Worm (Caenorhabditis elegans) whole organism, L2 larva: Measurements from ENCODE around the gene apc-10.
A peak's percentile ranks its signal among the peaks of the same experiment; 100 is the strongest.

Experiments
- C34F6.9 ChIP-seq: fragments of 150-350 bp; optimal IDR thresholded peaks from 2 replicates; lab custom pipeline; 2014; ENCODE audit warnings: missing biosample characterization, missing genetic modification characterization
- F13H6.1 ChIP-seq: sonication (generic microtip); optimal IDR thresholded peaks from 2 replicates; lab custom pipeline; 2016; ENCODE audit warnings: missing genetic modification characterization, missing compliant biosample characterization
- R02D3.7 ChIP-seq: fragments of 150-350 bp; optimal IDR thresholded peaks from 2 replicates; lab custom pipeline; 2014; ENCODE audit warnings: missing biosample characterization, missing genetic modification characterization
- Y55F3AM.14 ChIP-seq: fragments of 200-800 bp; sonication (Bioruptor generic); optimal IDR thresholded peaks from 2 replicates; lab custom pipeline; 2018; ENCODE audit warnings: mild to moderate bottlenecking, missing genetic modification characterization, missing compliant biosample characterization
- ZK546.5 ChIP-seq: sonication (generic microtip); optimal IDR thresholded peaks from 2 replicates; lab custom pipeline; 2017; ENCODE audit warnings: missing biosample characterization, missing genetic modification characterization
- aly-2 ChIP-seq: fragments of 150-350 bp; optimal IDR thresholded peaks from 2 replicates; lab custom pipeline; 2014; ENCODE audit warnings: missing biosample characterization, missing genetic modification characterization
- ama-1 ChIP-seq: fragments of 150-350 bp; optimal IDR thresholded peaks from 2 replicates; lab custom pipeline; 2018; ENCODE audit warnings: inconsistent platforms
- blmp-1 ChIP-seq: sonication (generic microtip); optimal IDR thresholded peaks from 2 replicates; lab custom pipeline; 2017; ENCODE audit warnings: missing genetic modification characterization, mild to moderate bottlenecking, missing compliant biosample characterization, antibody characterized with exemption, moderate library complexity; ENCODE audit not compliant: insufficient read depth
- ceh-16 ChIP-seq: fragments of 150-350 bp; optimal IDR thresholded peaks from 2 replicates; lab custom pipeline; 2014; ENCODE audit warnings: missing biosample characterization, missing genetic modification characterization
- ceh-82 ChIP-seq: fragments of 150-350 bp; optimal IDR thresholded peaks from 2 replicates; lab custom pipeline; 2014; ENCODE audit warnings: missing biosample characterization, missing genetic modification characterization
- dmd-4 ChIP-seq: sonication (generic microtip); optimal IDR thresholded peaks from 2 replicates; lab custom pipeline; 2017; ENCODE audit warnings: missing biosample characterization, missing genetic modification characterization
- egl-27 ChIP-seq: sonication (generic microtip); optimal IDR thresholded peaks from 3 replicates; lab custom pipeline; 2017; ENCODE audit warnings: missing biosample characterization, missing genetic modification reagents, missing genetic modification characterization
- elt-1 ChIP-seq: fragments of 150-350 bp; optimal IDR thresholded peaks from 2 replicates; lab custom pipeline; 2014; ENCODE audit warnings: missing biosample characterization, missing genetic modification characterization
- fos-1 ChIP-seq: fragments of 150-350 bp; optimal IDR thresholded peaks from 2 replicates; lab custom pipeline; 2014; ENCODE audit warnings: missing biosample characterization, missing genetic modification characterization
- gmeb-1 ChIP-seq: fragments of 150-350 bp; optimal IDR thresholded peaks from 2 replicates; lab custom pipeline; 2014; ENCODE audit warnings: missing biosample characterization, missing genetic modification characterization
- lin-13 ChIP-seq: fragments of 150-350 bp; optimal IDR thresholded peaks from 2 replicates; lab custom pipeline; 2014; ENCODE audit warnings: missing biosample characterization, missing genetic modification reagents, missing genetic modification characterization
- lin-39 ChIP-seq: fragments of 150-350 bp; optimal IDR thresholded peaks from 2 replicates; lab custom pipeline; 2014; ENCODE audit warnings: missing biosample characterization, missing genetic modification reagents, missing genetic modification characterization
- lsy-2 ChIP-seq, 2 experiments: fragments of 150-350 bp in 1 of 2; sonication (generic microtip) in 1 of 2; optimal IDR thresholded peaks; 2 replicates each; lab custom pipeline; 2014 to 2017; ENCODE audit warnings: missing biosample characterization in 2 of 2, missing genetic modification characterization in 2 of 2
- mbf-1 ChIP-seq: sonication (generic microtip); optimal IDR thresholded peaks from 2 replicates; lab custom pipeline; 2017; ENCODE audit warnings: missing biosample characterization, missing genetic modification characterization
- mdl-1 ChIP-seq, 2 experiments: fragments of 150-350 bp in 1 of 2; sonication (generic microtip) in 1 of 2; optimal IDR thresholded peaks; 2 replicates each; lab custom pipeline; 2017; ENCODE audit warnings: missing biosample characterization in 2 of 2, missing genetic modification characterization in 2 of 2
- nhr-10 ChIP-seq: sonication (generic microtip); optimal IDR thresholded peaks from 2 replicates; lab custom pipeline; 2017; ENCODE audit warnings: missing biosample characterization, missing genetic modification characterization
- nhr-11 ChIP-seq: fragments of 150-350 bp; optimal IDR thresholded peaks from 2 replicates; lab custom pipeline; 2014; ENCODE audit warnings: missing biosample characterization, missing genetic modification characterization
- nhr-12 ChIP-seq: fragments of 150-350 bp; optimal IDR thresholded peaks from 2 replicates; lab custom pipeline; 2014; ENCODE audit warnings: missing biosample characterization, missing genetic modification characterization
- nhr-129 ChIP-seq: fragments of 150-350 bp; optimal IDR thresholded peaks from 2 replicates; lab custom pipeline; 2014; ENCODE audit warnings: missing biosample characterization, missing genetic modification characterization
- nhr-21 ChIP-seq: fragments of 150-350 bp; optimal IDR thresholded peaks from 2 replicates; lab custom pipeline; 2014; ENCODE audit warnings: missing biosample characterization, missing genetic modification characterization
- nhr-23 ChIP-seq: fragments of 150-350 bp; optimal IDR thresholded peaks from 2 replicates; lab custom pipeline; 2014; ENCODE audit warnings: missing biosample characterization, missing genetic modification reagents, missing genetic modification characterization
- nhr-237 ChIP-seq: fragments of 150-350 bp; optimal IDR thresholded peaks from 2 replicates; lab custom pipeline; 2014; ENCODE audit warnings: missing biosample characterization, missing genetic modification characterization
- nhr-25 ChIP-seq: fragments of 150-350 bp; sonication (generic microtip); optimal IDR thresholded peaks from 3 replicates; lab custom pipeline; 2014; ENCODE audit warnings: missing biosample characterization, missing genetic modification characterization
- nhr-6 ChIP-seq: fragments of 150-350 bp; optimal IDR thresholded peaks from 2 replicates; lab custom pipeline; 2014; ENCODE audit warnings: missing biosample characterization, missing genetic modification characterization
- peb-1 ChIP-seq: fragments of 150-350 bp; optimal IDR thresholded peaks from 2 replicates; lab custom pipeline; 2014; ENCODE audit warnings: missing biosample characterization, missing genetic modification characterization
- sem-4 ChIP-seq: fragments of 150-350 bp; optimal IDR thresholded peaks from 2 replicates; lab custom pipeline; 2014; ENCODE audit warnings: missing biosample characterization, missing genetic modification reagents, missing genetic modification characterization
- sma-3 ChIP-seq: sonication (generic microtip); optimal IDR thresholded peaks from 2 replicates; lab custom pipeline; 2016; ENCODE audit warnings: missing genetic modification reagents, missing genetic modification characterization, missing compliant biosample characterization
- sma-9 ChIP-seq, 2 experiments: fragments of 150-350 bp in 1 of 2; sonication (generic microtip) in 1 of 2; optimal IDR thresholded peaks; 2 replicates each; lab custom pipeline; 2014 to 2016; ENCODE audit warnings: missing genetic modification characterization in 2 of 2, mild to moderate bottlenecking in 1 of 2, missing biosample characterization in 1 of 2, missing compliant biosample characterization in 1 of 2, missing genetic modification reagents in 1 of 2, moderate library complexity in 1 of 2
- snpc-4 ChIP-seq: fragments of 150-350 bp; optimal IDR thresholded peaks from 2 replicates; lab custom pipeline; 2014; ENCODE audit warnings: missing biosample characterization, missing genetic modification characterization
- unc-39 ChIP-seq: fragments of 150-350 bp; optimal IDR thresholded peaks from 2 replicates; lab custom pipeline; 2014; ENCODE audit warnings: missing biosample characterization, missing genetic modification characterization
- unc-55 ChIP-seq: fragments of 150-350 bp; sonication (generic microtip); optimal IDR thresholded peaks from 3 replicates; lab custom pipeline; 2014; ENCODE audit warnings: missing biosample characterization, missing genetic modification reagents, missing genetic modification characterization
- unc-62 ChIP-seq: fragments of 150-350 bp; optimal IDR thresholded peaks from 2 replicates; lab custom pipeline; 2014; ENCODE audit warnings: missing biosample characterization, missing genetic modification reagents, missing genetic modification characterization
- zag-1 ChIP-seq: fragments of 150-350 bp; optimal IDR thresholded peaks from 2 replicates; lab custom pipeline; 2014; ENCODE audit warnings: missing biosample characterization, missing genetic modification characterization
- ztf-1 ChIP-seq: fragments of 200-800 bp; sonication (Bioruptor generic); conservative IDR thresholded peaks from 2 replicates; pipeline ENCODE4 v1.3.6; 2022; ENCODE audit warnings: missing genetic modification characterization, missing compliant biosample characterization
- ztf-4 ChIP-seq: fragments of 150-350 bp; optimal IDR thresholded peaks from 2 replicates; lab custom pipeline; 2014; ENCODE audit warnings: missing biosample characterization, missing genetic modification characterization

Gene apc-10

DNA sequence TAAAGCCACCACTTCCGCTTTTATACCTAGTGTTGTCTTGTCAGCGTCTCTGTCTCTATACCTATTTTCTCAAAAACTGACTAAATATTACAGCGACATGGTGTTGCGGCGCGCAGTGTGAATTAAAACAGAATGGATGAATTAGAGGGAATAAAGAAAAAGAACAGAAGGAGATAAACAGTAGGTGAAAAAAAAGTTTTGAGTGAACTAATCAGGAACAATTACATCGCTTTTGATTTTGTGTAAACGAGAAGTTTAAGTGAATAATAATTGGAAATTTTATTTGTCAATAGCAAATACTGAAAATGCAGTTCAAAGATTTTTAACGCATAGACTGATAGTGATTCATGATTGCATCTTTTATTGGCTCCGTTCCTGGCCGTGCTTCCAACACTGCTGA is 1.1 kb downstream of the apc-10 start, which contains the start of gene col-12:
Gene col-12, minus strand, starts transcription at position 101 of the 400 bp plus-strand sequence.
- TF ChIP-seq sma-3 = no peak
- TF ChIP-seq lsy-2 (tag; optimal IDR thresholded peaks at IDR 0.05; lab: Kevin White, UChicago) = no peak
- TF ChIP-seq ceh-16 (tag; lab: Kevin White, UChicago) = no peak
- no peak for TF ChIP-seq nhr-129 (tag; lab: Kevin White, UChicago)
- no peak for TF ChIP-seq nhr-21 (tag; lab: Kevin White, UChicago)
- TF ChIP-seq mbf-1 (tag; lab: Kevin White, UChicago) = no peak
- TF ChIP-seq gmeb-1 = no peak
- TF ChIP-seq nhr-237 (tag; lab: Kevin White, UChicago) = no peak
- no peak for TF ChIP-seq unc-39
- TF ChIP-seq lin-13 (GFP tag; lab: Kevin White, UChicago) = no peak
- no peak for TF ChIP-seq peb-1 (tag; lab: Kevin White, UChicago)
- TF ChIP-seq nhr-11 (tag; lab: Kevin White, UChicago) = no peak
- TF ChIP-seq nhr-6 (tag; lab: Kevin White, UChicago) = no peak
- no peak for TF ChIP-seq ama-1
- TF ChIP-seq lin-39 (tag; lab: Kevin White, UChicago) = no peak
- TF ChIP-seq unc-62 = no peak
- TF ChIP-seq egl-27 (tag; lab: Kevin White, UChicago) = no peak
- no peak for TF ChIP-seq C34F6.9

- TF ChIP-seq zag-1 (no peak), nhr-25 (tag; lab: Kevin White, UChicago) (peak; percentile 76), sma-3 (peak; percentile 16), blmp-1 (peak; percentile 25), nhr-23 (tag; lab: Kevin White, UChicago) (no peak)
Measured at ce11 chrV:10423511-10423910, 2.6 kb downstream of the apc-10 start.

ce11 chrV:10421802-10422201 is 4.4 kb downstream of the apc-10 start, which contains the start of gene col-13:
Gene col-13, minus strand, starts transcription at chrV:10421902.
- TF ChIP-seq R02D3.7 (tag; lab: Kevin White, UChicago) = no peak
- TF ChIP-seq dmd-4 (tag; lab: Kevin White, UChicago) = no peak
- TF ChIP-seq unc-39 = no peak
- TF ChIP-seq snpc-4 (tag; lab: Kevin White, UChicago) = no peak
- no peak for TF ChIP-seq nhr-11 (tag; lab: Kevin White, UChicago)
- no peak for TF ChIP-seq C34F6.9
- TF ChIP-seq nhr-12 (tag; lab: Kevin White, UChicago) = no peak
- no peak for TF ChIP-seq mbf-1 (tag; lab: Kevin White, UChicago)
- TF ChIP-seq sma-3 = no peak
- no peak for TF ChIP-seq elt-1 (tag; lab: Kevin White, UChicago)
- TF ChIP-seq gmeb-1 = no peak
- no peak for TF ChIP-seq nhr-10 (tag; lab: Kevin White, UChicago)
- no peak for TF ChIP-seq aly-2 (tag; lab: Kevin White, UChicago)
- TF ChIP-seq nhr-237 (tag; lab: Kevin White, UChicago) = no peak
- TF ChIP-seq ztf-1 (GFP tag; lab: Robert Waterston, UW) = no peak
- TF ChIP-seq Y55F3AM.14 (GFP tag; lab: Kevin White, UChicago) = no peak
- TF ChIP-seq lin-39 (tag; lab: Kevin White, UChicago) = no peak
- TF ChIP-seq peb-1 (tag; lab: Kevin White, UChicago) = no peak
- TF ChIP-seq, all 48 proteins: peak for 0

DNA sequence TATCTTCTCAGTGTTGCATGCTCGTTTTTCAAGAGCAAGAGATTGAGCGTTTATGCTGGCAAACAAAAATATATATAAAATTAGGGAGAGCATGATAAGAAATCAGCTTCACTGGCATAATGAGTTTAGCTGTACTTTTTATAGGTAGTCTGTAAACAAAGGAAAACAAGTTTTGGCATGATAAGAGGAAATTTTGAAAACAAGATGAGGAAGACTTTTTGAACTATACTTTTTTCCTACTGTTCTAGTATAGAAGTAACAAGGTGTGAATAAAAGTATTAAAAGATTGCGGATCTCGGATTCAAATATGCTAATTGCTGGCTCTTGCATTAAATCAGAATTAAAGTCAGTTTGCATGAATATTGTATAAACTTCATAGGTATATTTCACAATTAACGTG is 7.2 kb downstream of the apc-10 start, which contains the start of gene F15H10.5:
Gene F15H10.5, minus strand, starts transcription at position 101 of the 400 bp plus-strand sequence.
- no peak for TF ChIP-seq sma-9 (GFP tag; optimal IDR thresholded peaks at IDR 0.05; lab: Kevin White, UChicago)
- TF ChIP-seq sma-9 (tag; optimal IDR thresholded peaks at IDR 0.05; lab: Kevin White, UChicago) = no peak
- no peak for TF ChIP-seq nhr-237 (tag; lab: Kevin White, UChicago)
- TF ChIP-seq ceh-16 (tag; lab: Kevin White, UChicago) = no peak
- TF ChIP-seq ztf-4 = no peak
- TF ChIP-seq fos-1 (tag; lab: Kevin White, UChicago) = no peak
- TF ChIP-seq R02D3.7 (tag; lab: Kevin White, UChicago) = no peak
- no peak for TF ChIP-seq nhr-11 (tag; lab: Kevin White, UChicago)
- TF ChIP-seq ZK546.5 (tag; lab: Kevin White, UChicago) = no peak
- no peak for TF ChIP-seq ceh-82 (tag; lab: Kevin White, UChicago)
- TF ChIP-seq mdl-1 (tag; optimal IDR thresholded peaks at IDR 0.05; lab: Kevin White, UChicago) = no peak
- no peak for TF ChIP-seq mbf-1 (tag; lab: Kevin White, UChicago)
- TF ChIP-seq unc-39 = no peak
- TF ChIP-seq dmd-4 (tag; lab: Kevin White, UChicago) = no peak
- no peak for TF ChIP-seq sem-4
- no peak for TF ChIP-seq nhr-21 (tag; lab: Kevin White, UChicago)
- TF ChIP-seq peb-1 (tag; lab: Kevin White, UChicago) = no peak
- no peak for TF ChIP-seq unc-55 (GFP tag; lab: Kevin White, UChicago)
- no peak for TF ChIP-seq F13H6.1 (tag; lab: Kevin White, UChicago)
